Fruit fly (Drosophila melanogaster): ENCODE measurements around the gene CG18304.

The CG18304 gene

DNA sequence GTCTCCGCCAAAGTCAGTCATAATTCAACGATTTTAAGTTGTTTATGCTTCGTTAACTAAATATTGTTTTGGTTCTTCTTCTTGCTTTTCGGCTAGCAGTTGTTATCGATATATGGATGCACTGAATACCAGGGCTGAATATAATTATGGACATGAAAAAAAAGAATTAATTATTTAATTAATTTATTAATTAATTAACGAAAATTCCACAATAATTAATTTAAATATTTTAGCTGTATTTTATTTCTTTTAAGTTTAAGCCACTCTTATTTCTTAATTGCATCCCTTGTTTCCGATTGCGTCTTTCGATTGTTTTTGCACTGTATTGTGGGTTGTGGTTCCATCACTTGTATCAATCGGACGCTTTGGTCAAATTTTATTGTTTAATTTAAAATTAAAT, 7.5 kb upstream of the CG18304 start, which contains the start of the genes Gas41 and SA1:
Gene Gas41 (minus strand): TSS at position 112 of the 400 bp plus-strand sequence.
Gene SA1 (plus strand): TSS at position 326 of the 400 bp plus-strand sequence.
- TF ChIP-seq OdsH (GFP tag; optimal IDR thresholded peaks at IDR 0.05) (peak; percentile 88), Sp1 (GFP tag; optimal IDR thresholded peaks at IDR 0.05) (peak; percentile 90), dmrt93B (GFP tag; optimal IDR thresholded peaks at IDR 0.05) (no peak), br (GFP tag; optimal IDR thresholded peaks at IDR 0.05) (peak; percentile 62), rgr (GFP tag; optimal IDR thresholded peaks at IDR 0.05) (no peak), tai (GFP tag; optimal IDR thresholded peaks at IDR 0.05) (no peak), psq (GFP tag; optimal IDR thresholded peaks at IDR 0.05) (peak; percentile 44), Hnf4 (GFP tag; optimal IDR thresholded peaks at IDR 0.05) (no peak), HLH106 (tag; optimal IDR thresholded peaks at IDR 0.05) (peak; percentile 91), foxo (GFP tag; optimal IDR thresholded peaks at IDR 0.05) (no peak), jim (GFP tag; optimal IDR thresholded peaks at IDR 0.05) (no peak), GATAd (GFP tag; optimal IDR thresholded peaks at IDR 0.05) (no peak), CrebA (GFP tag; optimal IDR thresholded peaks at IDR 0.05; ENCODE audit: borderline replicate concordance) (no peak), N (GFP tag; optimal IDR thresholded peaks at IDR 0.05) (no peak), dsf (GFP tag; optimal IDR thresholded peaks at IDR 0.05; ENCODE audit: borderline replicate concordance) (peak; percentile 78), Rel (GFP tag; optimal IDR thresholded peaks at IDR 0.05) (no peak), Rel (tag; optimal IDR thresholded peaks at IDR 0.05) (no peak), CG9705 (GFP tag; optimal IDR thresholded peaks at IDR 0.05) (peak; percentile 64), CG32264 (GFP tag; optimal IDR thresholded peaks at IDR 0.05) (no peak), Jra (GFP tag; optimal IDR thresholded peaks at IDR 0.05) (no peak), Hr78 (GFP tag; optimal IDR thresholded peaks at IDR 0.05) (no peak), ey (GFP tag; optimal IDR thresholded peaks at IDR 0.05) (peak; percentile 76), usp (GFP tag; optimal IDR thresholded peaks at IDR 0.05) (no peak), sv (GFP tag; optimal IDR thresholded peaks at IDR 0.05) (peak; percentile 44)

- TF ChIP-seq br (GFP tag; optimal IDR thresholded peaks at IDR 0.05): no peak
- peak; percentile 77 for TF ChIP-seq woc (GFP tag; optimal IDR thresholded peaks at IDR 0.05)
Measured at dm6 chr2L:6948540-6948942, 5.9 kb upstream of the CG18304 start, which contains the start of gene ihog. Gene ihog, minus strand, starts transcription at chr2L:6948808.

DNA sequence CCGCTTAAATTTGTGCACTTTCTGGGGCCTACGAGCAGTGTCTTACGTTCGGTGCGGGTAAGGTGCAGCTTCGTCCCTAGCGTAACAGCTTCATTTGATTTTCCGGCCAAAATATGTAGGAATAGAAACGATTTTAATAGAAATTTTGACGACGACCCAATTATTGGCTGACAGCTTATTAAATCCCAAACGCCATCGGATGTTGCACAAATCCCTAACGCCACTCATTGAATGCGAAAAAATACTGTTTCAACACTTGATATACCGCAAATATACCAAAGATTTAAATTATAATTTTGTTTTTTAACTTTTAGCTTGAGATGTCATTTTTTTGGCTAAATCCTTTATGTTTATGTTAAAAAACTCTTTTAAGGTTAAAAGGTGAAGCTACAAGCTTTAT, 2.5 kb upstream of the CG18304 start, which contains the start of gene Fgop2:
Gene Fgop2 (minus strand): TSS at position 202 of the 400 bp plus-strand sequence.
- TF ChIP-seq Vsx2 (GFP tag; optimal IDR thresholded peaks at IDR 0.05; ENCODE audit: partially characterized antibody) (no peak), Rel (GFP tag; optimal IDR thresholded peaks at IDR 0.05) (no peak), Rel (tag; optimal IDR thresholded peaks at IDR 0.05) (peak; percentile 7)

dm6 chr2L:6941731-6942130, 883 bp downstream of the CG18304 start:
- TF ChIP-seq N (GFP tag; optimal IDR thresholded peaks at IDR 0.05) (no peak), sage (GFP tag; optimal IDR thresholded peaks at IDR 0.05) (no peak), h (GFP tag; optimal IDR thresholded peaks at IDR 0.05) (no peak), brk (GFP tag; optimal IDR thresholded peaks at IDR 0.05) (no peak), Rel (GFP tag; optimal IDR thresholded peaks at IDR 0.05) (no peak), Rel (tag; optimal IDR thresholded peaks at IDR 0.05) (no peak), fru (GFP tag; optimal IDR thresholded peaks at IDR 0.05) (no peak), GATAd (GFP tag; optimal IDR thresholded peaks at IDR 0.05) (no peak), CG9705 (GFP tag; optimal IDR thresholded peaks at IDR 0.05) (no peak), dmrt93B (GFP tag; optimal IDR thresholded peaks at IDR 0.05) (no peak), dsf (GFP tag; optimal IDR thresholded peaks at IDR 0.05; ENCODE audit: borderline replicate concordance) (no peak), Hnf4 (GFP tag; optimal IDR thresholded peaks at IDR 0.05) (no peak)

dm6 chr2L:6939698-6940097, 2.9 kb downstream of the CG18304 start:
- TF ChIP-seq rgr (GFP tag; optimal IDR thresholded peaks at IDR 0.05) (no peak), Jra (GFP tag; optimal IDR thresholded peaks at IDR 0.05) (no peak), woc (GFP tag; optimal IDR thresholded peaks at IDR 0.05) (no peak)

DNA sequence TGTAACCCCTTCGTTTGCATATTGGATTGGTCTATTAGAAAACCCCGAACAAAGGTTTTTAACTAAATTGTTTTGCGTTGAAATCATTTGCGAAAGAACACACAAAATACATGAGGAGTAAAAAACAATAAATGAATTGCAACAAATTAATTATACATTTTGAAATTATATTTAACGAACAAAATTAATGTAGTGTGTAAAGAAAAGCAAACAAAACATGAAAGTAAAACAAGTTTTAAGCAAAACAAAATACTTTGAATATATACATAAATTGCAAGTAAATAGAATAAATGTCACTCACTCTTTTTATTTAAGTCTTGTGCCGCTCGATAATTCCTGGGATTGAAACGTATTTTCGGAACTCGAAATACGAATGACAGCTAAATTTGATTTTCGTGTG, 10.8 kb downstream of the CG18304 start, which contains the start of gene CG43232:
Gene CG43232 (plus strand): TSS at position 301 of the 400 bp plus-strand sequence.
- no peak for TF ChIP-seq sage (GFP tag; optimal IDR thresholded peaks at IDR 0.05)

All from whole organism, wandering third instar larva.